Fruit fly (Drosophila melanogaster) whole organism, embryonic: ENCODE data around the gene Obp99a.
A peak's percentile ranks its signal among the peaks of the same experiment; 100 is the strongest.

Experiments used
- CG10565 ChIP-seq: fragments of 200-800 bp; sonication (Bioruptor generic); optimal IDR thresholded peaks from 3 replicates; lab custom pipeline; 2016; ENCODE audit warnings: missing biosample characterization, mild to moderate bottlenecking, missing genetic modification characterization
- CG11504 ChIP-seq: fragments of 200-800 bp; sonication (Bioruptor generic); optimal IDR thresholded peaks from 3 replicates; lab custom pipeline; 2019; ENCODE audit warnings: missing biosample characterization, mild to moderate bottlenecking, missing genetic modification characterization, moderate library complexity
- CG11695 ChIP-seq: fragments of 200-800 bp; sonication (Bioruptor generic); IDR thresholded peaks from 3 replicates; pipeline ENCODE4 v1.3.6; 2022; ENCODE audit warnings: missing biosample characterization, missing genetic modification characterization
- CG12769 ChIP-seq: fragments of 200-800 bp; sonication (Bioruptor generic); optimal IDR thresholded peaks from 2 replicates; lab custom pipeline; 2019; ENCODE audit warnings: missing biosample characterization, mild to moderate bottlenecking, missing genetic modification characterization, moderate library complexity
- CG13424 ChIP-seq: fragments of 200-800 bp; sonication (Bioruptor generic); optimal IDR thresholded peaks from 2 replicates; lab custom pipeline; 2019; ENCODE audit warnings: missing biosample characterization, mild to moderate bottlenecking, missing genetic modification characterization, moderate library complexity
- CG15601 ChIP-seq: fragments of 200-800 bp; sonication (Bioruptor generic); optimal IDR thresholded peaks from 3 replicates; lab custom pipeline; 2019; ENCODE audit warnings: missing biosample characterization, mild to moderate bottlenecking, missing genetic modification characterization, moderate library complexity
- CG16863 ChIP-seq: fragments of 200-800 bp; sonication (Bioruptor generic); optimal IDR thresholded peaks from 3 replicates; lab custom pipeline; 2016; ENCODE audit warnings: missing biosample characterization, missing genetic modification characterization
- CG17186 ChIP-seq: fragments of 200-800 bp; sonication (Bioruptor generic); optimal IDR thresholded peaks from 3 replicates; lab custom pipeline; 2017; ENCODE audit warnings: missing biosample characterization, missing genetic modification reagents, missing genetic modification characterization
- CG3281 ChIP-seq: fragments of 200-800 bp; sonication (Bioruptor generic); optimal IDR thresholded peaks from 3 replicates; lab custom pipeline; 2017; ENCODE audit warnings: missing biosample characterization, mild to moderate bottlenecking, missing genetic modification characterization
- CG3847 ChIP-seq: fragments of 200-800 bp; sonication (Bioruptor generic); IDR thresholded peaks from 2 replicates; pipeline ENCODE4 v1.3.6; 2022; ENCODE audit warnings: missing biosample characterization, missing genetic modification characterization
- CG4424 ChIP-seq: fragments of 200-800 bp; sonication (Bioruptor generic); optimal IDR thresholded peaks from 3 replicates; lab custom pipeline; 2016; ENCODE audit warnings: missing biosample characterization, missing genetic modification characterization
- CG8765 ChIP-seq: fragments of 200-800 bp; sonication (Bioruptor generic); IDR thresholded peaks from 2 replicates; pipeline ENCODE4 v1.3.6; 2022; ENCODE audit warnings: missing biosample characterization, missing genetic modification characterization
- Drgx ChIP-seq: fragments of 200-800 bp; sonication (Bioruptor generic); IDR thresholded peaks from 2 replicates; pipeline ENCODE4 v1.3.6; 2022; ENCODE audit warnings: missing biosample characterization, missing genetic modification characterization
- HmgZ ChIP-seq: fragments of 200-800 bp; sonication (Bioruptor generic); optimal IDR thresholded peaks from 2 replicates; lab custom pipeline; 2018; ENCODE audit warnings: missing biosample characterization, mild to moderate bottlenecking, missing genetic modification characterization
- Hsf ChIP-seq: fragments of 200-800 bp; sonication (Bioruptor generic); optimal IDR thresholded peaks from 3 replicates; lab custom pipeline; 2016; ENCODE audit warnings: missing biosample characterization, missing genetic modification characterization
- MBD-R2 ChIP-seq: fragments of 200-800 bp; sonication (Bioruptor generic); IDR thresholded peaks from 2 replicates; pipeline ENCODE4 v1.3.6; 2022; ENCODE audit warnings: missing biosample characterization, missing genetic modification characterization
- MESR4 ChIP-seq: fragments of 200-800 bp; sonication (Bioruptor generic); optimal IDR thresholded peaks from 2 replicates; lab custom pipeline; 2018; ENCODE audit warnings: missing biosample characterization, mild to moderate bottlenecking, missing genetic modification characterization, moderate library complexity
- Max ChIP-seq: fragments of 200-800 bp; sonication (Bioruptor generic); optimal IDR thresholded peaks from 2 replicates; lab custom pipeline; 2016; ENCODE audit warnings: missing biosample characterization, mild to moderate bottlenecking, missing genetic modification characterization
- NC2α ChIP-seq: fragments of 200-800 bp; sonication (Bioruptor generic); optimal IDR thresholded peaks from 2 replicates; lab custom pipeline; 2016; ENCODE audit warnings: missing biosample characterization, missing genetic modification characterization
- Optix ChIP-seq: fragments of 200-800 bp; sonication (Bioruptor generic); IDR thresholded peaks from 3 replicates; pipeline ENCODE4 v1.3.6; 2022; ENCODE audit warnings: missing biosample characterization, missing genetic modification characterization
- PHDP ChIP-seq: fragments of 200-800 bp; sonication (Bioruptor generic); optimal IDR thresholded peaks from 3 replicates; lab custom pipeline; 2018; ENCODE audit warnings: missing biosample characterization, mild to moderate bottlenecking, missing genetic modification characterization, moderate library complexity
- Sox102F ChIP-seq: fragments of 200-800 bp; sonication (Bioruptor generic); optimal IDR thresholded peaks from 2 replicates; lab custom pipeline; 2018; ENCODE audit warnings: missing biosample characterization, mild to moderate bottlenecking, missing genetic modification characterization, moderate library complexity
- al ChIP-seq: fragments of 200-800 bp; sonication (Bioruptor generic); IDR thresholded peaks from 2 replicates; pipeline ENCODE4 v1.3.6; 2022; ENCODE audit warnings: missing biosample characterization, missing genetic modification characterization
- chm ChIP-seq: fragments of 200-800 bp; sonication (Bioruptor generic); IDR thresholded peaks from 2 replicates; pipeline ENCODE4 v1.3.6; 2022; ENCODE audit warnings: missing biosample characterization, missing genetic modification characterization
- croc ChIP-seq: fragments of 200-800 bp; sonication (Bioruptor generic); conservative IDR thresholded peaks from 3 replicates; pipeline ENCODE4 v1.3.6; 2022; ENCODE audit warnings: missing biosample characterization, missing genetic modification characterization
- crol ChIP-seq: fragments of 200-800 bp; sonication (Bioruptor generic); IDR thresholded peaks from 2 replicates; pipeline ENCODE4 v1.3.6; 2022; ENCODE audit warnings: missing biosample characterization, missing genetic modification characterization
- dimm ChIP-seq: fragments of 200-800 bp; sonication (Bioruptor generic); IDR thresholded peaks from 2 replicates; pipeline ENCODE4 v1.3.6; 2022; ENCODE audit warnings: missing biosample characterization, missing genetic modification characterization
- fd96Cb ChIP-seq: fragments of 200-800 bp; sonication (Bioruptor generic); optimal IDR thresholded peaks from 2 replicates; lab custom pipeline; 2018; ENCODE audit warnings: missing biosample characterization, mild to moderate bottlenecking, missing genetic modification characterization, moderate library complexity
- fru ChIP-seq: fragments of >200 bp; optimal IDR thresholded peaks from 2 replicates; lab custom pipeline; 2017
- gce ChIP-seq: fragments of 200-800 bp; sonication (Bioruptor generic); IDR thresholded peaks from 3 replicates; pipeline ENCODE4 v1.3.6; 2022; ENCODE audit warnings: missing biosample characterization, missing genetic modification characterization
- gfzf ChIP-seq: fragments of 200-800 bp; sonication (Bioruptor generic); optimal IDR thresholded peaks from 2 replicates; lab custom pipeline; 2016; ENCODE audit warnings: missing biosample characterization, mild to moderate bottlenecking, missing genetic modification characterization, moderate library complexity
- grn ChIP-seq: fragments of 200-800 bp; sonication (Bioruptor generic); optimal IDR thresholded peaks from 3 replicates; lab custom pipeline; 2017; ENCODE audit warnings: missing biosample characterization, missing genetic modification characterization
- gsb ChIP-seq: fragments of 200-800 bp; sonication (Bioruptor generic); IDR thresholded peaks from 2 replicates; pipeline ENCODE4 v1.3.6; 2022; ENCODE audit warnings: missing biosample characterization, missing genetic modification characterization
- hb ChIP-seq: fragments of 200-800 bp; sonication (Bioruptor generic); IDR thresholded peaks from 3 replicates; pipeline ENCODE4 v1.3.6; 2022; ENCODE audit warnings: missing biosample characterization, missing genetic modification characterization; ENCODE audit not compliant: partially characterized antibody
- hth ChIP-seq: fragments of >200 bp; optimal IDR thresholded peaks from 2 replicates; lab custom pipeline; 2017; ENCODE audit warnings: inconsistent platforms
- ind ChIP-seq: fragments of 200-800 bp; sonication (Bioruptor generic); optimal IDR thresholded peaks from 3 replicates; lab custom pipeline; 2016; ENCODE audit warnings: missing biosample characterization, missing genetic modification characterization
- inv ChIP-seq: fragments of 200-800 bp; sonication (Bioruptor generic); IDR thresholded peaks from 2 replicates; pipeline ENCODE4 v1.3.6; 2022; ENCODE audit warnings: missing biosample characterization, missing genetic modification characterization; ENCODE audit not compliant: partially characterized antibody
- jing ChIP-seq: fragments of 200-800 bp; sonication (Bioruptor generic); optimal IDR thresholded peaks from 2 replicates; lab custom pipeline; 2018; ENCODE audit warnings: missing biosample characterization, mild to moderate bottlenecking, missing genetic modification characterization
- ken ChIP-seq: fragments of 200-800 bp; sonication (Bioruptor generic); IDR thresholded peaks from 3 replicates; pipeline ENCODE4 v1.3.6; 2022; ENCODE audit warnings: missing biosample characterization, missing genetic modification characterization
- lov ChIP-seq, 2 experiments: fragments of 200-800 bp in 1 of 2; fragments of >200 bp in 1 of 2; sonication (Bioruptor generic) in 1 of 2; IDR thresholded peaks in 1 of 2; optimal IDR thresholded peaks in 1 of 2; 2 replicates in 1 of 2; 3 replicates in 1 of 2; pipeline versions ENCODE4 v1.3.6 to Lab custom; 2017 to 2022; ENCODE audit warnings: missing biosample characterization in 1 of 2, missing genetic modification characterization in 1 of 2
- nerfin-2 ChIP-seq: fragments of 200-800 bp; sonication (Bioruptor generic); IDR thresholded peaks from 2 replicates; pipeline ENCODE4 v1.3.6; 2022; ENCODE audit warnings: missing biosample characterization, missing genetic modification characterization; ENCODE audit not compliant: partially characterized antibody
- pfk ChIP-seq: fragments of 200-800 bp; sonication (Bioruptor generic); optimal IDR thresholded peaks from 2 replicates; lab custom pipeline; 2018; ENCODE audit warnings: missing biosample characterization, mild to moderate bottlenecking, missing genetic modification characterization, moderate library complexity
- row ChIP-seq: fragments of 200-800 bp; sonication (Bioruptor generic); IDR thresholded peaks from 3 replicates; pipeline ENCODE4 v1.3.6; 2022; ENCODE audit warnings: missing biosample characterization, missing genetic modification characterization
- so ChIP-seq: fragments of 200-800 bp; sonication (Bioruptor generic); IDR thresholded peaks from 3 replicates; pipeline ENCODE4 v1.3.6; 2022; ENCODE audit warnings: missing biosample characterization, missing genetic modification characterization
- sob ChIP-seq: fragments of 200-800 bp; sonication (Bioruptor generic); IDR thresholded peaks from 2 replicates; pipeline ENCODE4 v1.3.6; 2022; ENCODE audit warnings: missing biosample characterization, missing genetic modification characterization
- sqz ChIP-seq: fragments of 200-800 bp; sonication (Bioruptor generic); optimal IDR thresholded peaks from 3 replicates; lab custom pipeline; 2018; ENCODE audit warnings: missing biosample characterization, mild to moderate bottlenecking, missing genetic modification characterization
- ssp ChIP-seq: fragments of 200-800 bp; sonication (Bioruptor generic); IDR thresholded peaks from 2 replicates; pipeline ENCODE4 v1.3.6; 2022; ENCODE audit warnings: missing biosample characterization, missing genetic modification characterization
- tna ChIP-seq: fragments of 200-800 bp; sonication (Bioruptor generic); IDR thresholded peaks from 2 replicates; pipeline ENCODE4 v1.3.6; 2022; ENCODE audit warnings: missing biosample characterization, missing genetic modification characterization; ENCODE audit not compliant: partially characterized antibody

Gene Obp99a

dm6 chr3R:29716043-29716781 is 44.8 kb downstream of the Obp99a start (continued):
- TF ChIP-seq hb (GFP tag; lab: Robert Waterston, UW): no peak
- no peak for TF ChIP-seq CG10565 (GFP tag; lab: Kevin White, UChicago)
- TF ChIP-seq gfzf (GFP tag; lab: Kevin White, UChicago): no peak
- TF ChIP-seq sqz: no peak
- peak; percentile 1 for TF ChIP-seq CG11504 (tag; lab: Kevin White, UChicago)
- no peak for TF ChIP-seq MESR4
- TF ChIP-seq Drgx (GFP tag; lab: Robert Waterston, UW): no peak
- no peak for TF ChIP-seq CG12769 (tag; lab: Kevin White, UChicago)
- no peak for TF ChIP-seq fru (lab: Kevin White, UChicago)
- TF ChIP-seq crol: no peak
- TF ChIP-seq lov (optimal IDR thresholded peaks at IDR 0.05; lab: Kevin White, UChicago): no peak
- TF ChIP-seq lov (GFP tag; IDR thresholded peaks at IDR 0.05; lab: Robert Waterston, UW): 0 out of 3 replicates have a peak, but pooled peaks have one; percentile 14
- TF ChIP-seq CG8765 (GFP tag; lab: Robert Waterston, UW): no peak
- no peak for TF ChIP-seq CG4424 (GFP tag; lab: Kevin White, UChicago)
- TF ChIP-seq jing: no peak
- TF ChIP-seq gsb (GFP tag; lab: Robert Waterston, UW): 0 out of 2 replicates have a peak, but pooled peaks have one; percentile 20
- TF ChIP-seq MBD-R2 (GFP tag; lab: Robert Waterston, UW): no peak
- no peak for TF ChIP-seq CG15601 (tag; lab: Kevin White, UChicago)

dm6 chr3R:29716782-29717317 is 45.4 kb downstream of the Obp99a start, which contains the start of gene Obp99b:
Gene Obp99b, minus strand, starts transcription at chr3R:29716896.
- TF ChIP-seq CG16863 (GFP tag; lab: Kevin White, UChicago): peak; percentile 85
- peak; percentile 71 for TF ChIP-seq CG13424 (tag; lab: Kevin White, UChicago)
- no peak for TF ChIP-seq nerfin-2 (GFP tag; lab: Robert Waterston, UW)
- TF ChIP-seq CG3847 (GFP tag; lab: Robert Waterston, UW): peak; percentile 64
- peak; percentile 79 for TF ChIP-seq CG3281 (GFP tag; lab: Kevin White, UChicago)
- TF ChIP-seq HmgZ (tag; lab: Kevin White, UChicago): peak; percentile 24
- TF ChIP-seq ssp (GFP tag; lab: Robert Waterston, UW): peak; percentile 67
- TF ChIP-seq gce: peak; percentile 91
- peak; percentile 84 for TF ChIP-seq Hsf
- TF ChIP-seq pfk (GFP tag; lab: Kevin White, UChicago): peak; percentile 45
- TF ChIP-seq Optix (GFP tag; lab: Robert Waterston, UW): peak; percentile 84
- TF ChIP-seq PHDP (tag; lab: Kevin White, UChicago): peak; percentile 76
- peak; percentile 29; the same call in 1 of the 3 replicates for TF ChIP-seq row (GFP tag; lab: Robert Waterston, UW)
- no peak for TF ChIP-seq dimm (GFP tag; lab: Robert Waterston, UW)
- peak; percentile 87 for TF ChIP-seq chm (GFP tag; lab: Robert Waterston, UW)
- TF ChIP-seq ken: peak; percentile 85
- TF ChIP-seq hth: no peak
- peak; percentile 65 for TF ChIP-seq NC2α (GFP tag; lab: Kevin White, UChicago)
- TF ChIP-seq ind (GFP tag; lab: Kevin White, UChicago): peak; percentile 76
- TF ChIP-seq CG11695 (GFP tag; lab: Robert Waterston, UW): peak; percentile 69; the same call in 2 of the 3 replicates
- peak; percentile 68 for TF ChIP-seq Sox102F (GFP tag; lab: Kevin White, UChicago)
- TF ChIP-seq grn: no peak
- TF ChIP-seq al: peak; percentile 41; the same call in 1 of the 2 replicates
- peak; percentile 79 for TF ChIP-seq sob (GFP tag; lab: Robert Waterston, UW)
- peak; percentile 57; the same call in 2 of the 3 replicates for TF ChIP-seq so (GFP tag; lab: Robert Waterston, UW)
- TF ChIP-seq croc (GFP tag; lab: Robert Waterston, UW): peak; percentile 48; the same call in 2 of the 3 replicates
- peak; percentile 47 for TF ChIP-seq fd96Cb
- no peak for TF ChIP-seq tna (GFP tag; lab: Robert Waterston, UW)
- TF ChIP-seq Max (GFP tag; lab: Kevin White, UChicago): peak; percentile 39
- TF ChIP-seq inv (GFP tag; lab: Robert Waterston, UW): no peak
- TF ChIP-seq CG17186: peak; percentile 85
- TF ChIP-seq sqz: peak; percentile 85
